Worm (Caenorhabditis elegans) whole organism, young adult: ENCODE results near the gene erh-2.

Experiments
- B0336.3 ChIP-seq: fragments of 200-800 bp; sonication (Bioruptor generic); IDR thresholded peaks from 2 replicates; pipeline ENCODE4 v1.3.6; 2022; ENCODE audit warnings: missing genetic modification characterization, missing compliant biosample characterization
- D2030.7 ChIP-seq: fragments of 200-800 bp; sonication (Bioruptor generic); IDR thresholded peaks from 2 replicates; pipeline ENCODE4 v1.3.6; 2022; ENCODE audit warnings: missing genetic modification reagents, missing genetic modification characterization, missing compliant biosample characterization
- F33H1.4 ChIP-seq: fragments of 200-800 bp; sonication (Bioruptor generic); IDR thresholded peaks from 2 replicates; pipeline ENCODE4 v1.3.6; 2022; ENCODE audit warnings: missing genetic modification reagents, missing genetic modification characterization, missing compliant biosample characterization
- F37B4.10 ChIP-seq: fragments of 200-800 bp; sonication (Bioruptor generic); IDR thresholded peaks from 2 replicates; pipeline ENCODE4 v1.3.6; 2022; ENCODE audit warnings: missing genetic modification characterization, missing compliant biosample characterization
- F49E8.2 ChIP-seq: sonication (generic microtip); optimal IDR thresholded peaks from 3 replicates; lab custom pipeline; 2017; ENCODE audit warnings: missing genetic modification characterization, mild to moderate bottlenecking, missing compliant biosample characterization, antibody characterized with exemption, moderate library complexity; ENCODE audit not compliant: insufficient read depth
- F52B5.7 ChIP-seq: sonication (generic microtip); optimal IDR thresholded peaks from 2 replicates; lab custom pipeline; 2016; ENCODE audit warnings: mild to moderate bottlenecking, missing genetic modification characterization, missing compliant biosample characterization
- F55B11.4 ChIP-seq: sonication (generic microtip); optimal IDR thresholded peaks from 2 replicates; lab custom pipeline; 2016; ENCODE audit warnings: missing compliant biosample characterization, missing genetic modification characterization, borderline replicate concordance; ENCODE audit not compliant: insufficient read depth
- Y56A3A.18 ChIP-seq: fragments of 200-800 bp; sonication (Bioruptor generic); IDR thresholded peaks from 2 replicates; pipeline ENCODE4 v1.3.6; 2022; ENCODE audit warnings: missing genetic modification reagents, missing genetic modification characterization, missing compliant biosample characterization
- Y79H2A.3 ChIP-seq: fragments of 200-800 bp; sonication (Bioruptor generic); conservative IDR thresholded peaks from 2 replicates; pipeline ENCODE4 v1.3.6; 2022; ENCODE audit warnings: missing genetic modification reagents, missing genetic modification characterization, missing compliant biosample characterization
- ZK185.1 ChIP-seq: sonication (generic microtip); optimal IDR thresholded peaks from 2 replicates; lab custom pipeline; 2016; ENCODE audit warnings: mild to moderate bottlenecking, missing genetic modification characterization, missing compliant biosample characterization; ENCODE audit not compliant: poor library complexity, severe bottlenecking
- ama-1 ChIP-seq, 3 experiments: fragments of 150-350 bp in 1 of 3; sonication (generic microtip) in 2 of 3; optimal IDR thresholded peaks; 2 replicates each; lab custom pipeline; 2014 to 2018; ENCODE audit warnings: missing biosample characterization in 2 of 3, missing genetic modification characterization in 2 of 3, missing genetic modification reagents in 2 of 3
- aptf-2 ChIP-seq: fragments of 200-800 bp; sonication (Bioruptor generic); conservative IDR thresholded peaks from 2 replicates; pipeline ENCODE4 v1.3.6; 2022; ENCODE audit warnings: missing genetic modification reagents, missing genetic modification characterization, missing compliant biosample characterization
- athp-1 ChIP-seq: sonication (generic microtip); optimal IDR thresholded peaks from 2 replicates; lab custom pipeline; 2017; ENCODE audit warnings: mild to moderate bottlenecking, missing genetic modification characterization, missing compliant biosample characterization
- attf-5 ChIP-seq: fragments of 200-800 bp; sonication (Bioruptor generic); optimal IDR thresholded peaks from 2 replicates; lab custom pipeline; 2018; ENCODE audit warnings: mild to moderate bottlenecking, missing genetic modification characterization, missing compliant biosample characterization
- dpl-1 ChIP-seq: fragments of 150-350 bp; optimal IDR thresholded peaks from 2 replicates; lab custom pipeline; 2014; ENCODE audit warnings: missing biosample characterization, missing genetic modification reagents, missing genetic modification characterization
- efl-1 ChIP-seq: fragments of 150-350 bp; optimal IDR thresholded peaks from 2 replicates; lab custom pipeline; 2014; ENCODE audit warnings: missing biosample characterization, missing genetic modification reagents, missing genetic modification characterization
- ekl-4 ChIP-seq: fragments of 200-800 bp; sonication (Bioruptor generic); IDR thresholded peaks from 2 replicates; pipeline ENCODE4 v1.3.6; 2022; ENCODE audit warnings: missing genetic modification reagents, missing genetic modification characterization, missing compliant biosample characterization
- fkh-3 ChIP-seq: sonication (generic microtip); optimal IDR thresholded peaks from 2 replicates; lab custom pipeline; 2016; ENCODE audit warnings: mild to moderate bottlenecking, missing genetic modification characterization, missing compliant biosample characterization
- hlh-26 ChIP-seq: fragments of 200-800 bp; sonication (Bioruptor generic); conservative IDR thresholded peaks from 2 replicates; pipeline ENCODE4 v1.3.6; 2022; ENCODE audit warnings: missing genetic modification reagents, missing genetic modification characterization, missing compliant biosample characterization
- hmg-1.2 ChIP-seq: fragments of 200-800 bp; sonication (Bioruptor generic); IDR thresholded peaks from 2 replicates; pipeline ENCODE4 v1.3.6; 2022; ENCODE audit warnings: missing genetic modification reagents, missing genetic modification characterization, missing compliant biosample characterization
- lin-35 ChIP-seq, 3 experiments: fragments of 150-350 bp in 2 of 3; sonication (generic microtip) in 1 of 3; optimal IDR thresholded peaks; 2 replicates each; lab custom pipeline; 2014 to 2018; ENCODE audit warnings: missing biosample characterization in 3 of 3, missing genetic modification characterization in 3 of 3, missing genetic modification reagents in 3 of 3
- madf-3 ChIP-seq: fragments of 200-800 bp; sonication (Bioruptor generic); IDR thresholded peaks from 2 replicates; pipeline ENCODE4 v1.3.6; 2022; ENCODE audit warnings: missing genetic modification reagents, missing genetic modification characterization, missing compliant biosample characterization
- madf-6 ChIP-seq: fragments of 200-800 bp; sonication (Bioruptor generic); IDR thresholded peaks from 2 replicates; pipeline ENCODE4 v1.3.6; 2022; ENCODE audit warnings: missing genetic modification reagents, missing genetic modification characterization, missing compliant biosample characterization
- madf-8 ChIP-seq: fragments of 200-800 bp; sonication (Bioruptor generic); conservative IDR thresholded peaks from 2 replicates; pipeline ENCODE4 v1.3.6; 2022; ENCODE audit warnings: missing genetic modification reagents, missing genetic modification characterization, missing compliant biosample characterization
- mel-28 ChIP-seq: sonication (generic microtip); optimal IDR thresholded peaks from 2 replicates; lab custom pipeline; 2016; ENCODE audit warnings: borderline replicate concordance, mild to moderate bottlenecking, missing genetic modification characterization, missing compliant biosample characterization
- mes-4 ChIP-seq: sonication (generic microtip); optimal IDR thresholded peaks from 2 replicates; lab custom pipeline; 2016; ENCODE audit warnings: missing genotype, missing genetic modification characterization, missing compliant biosample characterization
- nfyb-1 ChIP-seq: fragments of 200-800 bp; sonication (Bioruptor generic); IDR thresholded peaks from 2 replicates; pipeline ENCODE4 v1.3.6; 2022; ENCODE audit warnings: missing genetic modification reagents, missing genetic modification characterization, missing compliant biosample characterization
- pha-4 ChIP-seq: fragments of 150-350 bp; sonication (generic microtip); optimal IDR thresholded peaks from 2 replicates; lab custom pipeline; 2014; ENCODE audit warnings: missing biosample characterization, missing genetic modification reagents, missing genetic modification characterization
- rcor-1 ChIP-seq: fragments of 200-800 bp; sonication (Bioruptor generic); IDR thresholded peaks from 2 replicates; pipeline ENCODE4 v1.3.6; 2022; ENCODE audit warnings: missing genetic modification reagents, missing genetic modification characterization, missing compliant biosample characterization
- rpc-1 ChIP-seq, 2 experiments: fragments of 150-350 bp in 1 of 2; sonication (generic microtip) in 1 of 2; optimal IDR thresholded peaks; 2 replicates each; lab custom pipeline; 2014 to 2018; ENCODE audit warnings: missing biosample characterization in 1 of 2, missing genetic modification characterization in 1 of 2, missing genetic modification reagents in 1 of 2, missing genotype in 1 of 2
- snpc-1.3 ChIP-seq: sonication (generic microtip); optimal IDR thresholded peaks from 2 replicates; lab custom pipeline; 2017; ENCODE audit warnings: missing genetic modification characterization, mild to moderate bottlenecking, missing compliant biosample characterization, antibody characterized with exemption, moderate library complexity, missing genotype, missing genetic modification reagents; ENCODE audit not compliant: insufficient read depth
- snpc-4 ChIP-seq, 5 experiments: fragments of 150-350 bp in 1 of 5; sonication (generic microtip) in 4 of 5; optimal IDR thresholded peaks; 2 replicates each; lab custom pipeline; 2014 to 2018; ENCODE audit warnings: missing genetic modification characterization in 5 of 5, missing biosample characterization in 3 of 5, antibody characterized with exemption in 2 of 5, mild to moderate bottlenecking in 2 of 5, missing compliant biosample characterization in 2 of 5, missing genotype in 2 of 5, moderate library complexity in 2 of 5, missing genetic modification reagents in 1 of 5
- tbp1 ChIP-seq: fragments of 200-800 bp; sonication (Bioruptor generic); optimal IDR thresholded peaks from 2 replicates; lab custom pipeline; 2018; ENCODE audit warnings: mild to moderate bottlenecking, missing genetic modification characterization, missing compliant biosample characterization
- tlf-1 ChIP-seq: fragments of 200-800 bp; sonication (Bioruptor generic); optimal IDR thresholded peaks from 2 replicates; lab custom pipeline; 2018; ENCODE audit warnings: mild to moderate bottlenecking, missing genetic modification characterization, missing compliant biosample characterization
- ztf-6 ChIP-seq: fragments of 200-800 bp; sonication (Bioruptor generic); IDR thresholded peaks from 2 replicates; pipeline ENCODE4 v1.3.6; 2022; ENCODE audit warnings: missing genetic modification reagents, missing genetic modification characterization, missing compliant biosample characterization

Gene erh-2

ce11 chrIII:4595771-4596227 is 2.8 kb downstream of the erh-2 start, which contains the start of gene asb-1 (continued):
- TF ChIP-seq Y56A3A.18 (GFP tag; lab: Robert Waterston, UW) = no peak
- no peak for TF ChIP-seq rcor-1 (GFP tag; lab: Robert Waterston, UW)
- peak; percentile 59 for TF ChIP-seq D2030.7 (GFP tag; lab: Robert Waterston, UW)
- peak; percentile 13 for TF ChIP-seq tbp1 (GFP tag; lab: Kevin White, UChicago)
- 0 out of 2 replicates have a peak, but pooled peaks have one; percentile 14 for TF ChIP-seq B0336.3
- peak; percentile 22 for TF ChIP-seq efl-1
- no peak for TF ChIP-seq aptf-2 (GFP tag; lab: Robert Waterston, UW)
- no peak for TF ChIP-seq F55B11.4 (tag; lab: Kevin White, UChicago)
- no peak for TF ChIP-seq mes-4 (tag; lab: Kevin White, UChicago)
- TF ChIP-seq madf-6 (GFP tag; lab: Robert Waterston, UW) = peak; percentile 90
- TF ChIP-seq fkh-3 (tag; lab: Kevin White, UChicago) = no peak
- TF ChIP-seq F49E8.2 (tag; lab: Kevin White, UChicago) = peak; percentile 57
- TF ChIP-seq ztf-6 (GFP tag; lab: Robert Waterston, UW) = no peak
- no peak for TF ChIP-seq F37B4.10
- no peak for TF ChIP-seq dpl-1
- no peak for TF ChIP-seq tlf-1 (GFP tag; lab: Kevin White, UChicago)
- TF ChIP-seq snpc-1.3 = peak; percentile 40

- TF ChIP-seq madf-8 (GFP tag; lab: Robert Waterston, UW) (no peak), nfyb-1 (0 out of 2 replicates have a peak, but pooled peaks have one; percentile 15)
Observed at ce11 chrIII:4600139-4600762, 7.2 kb downstream of the erh-2 start, which contains the start of gene mab-21. Gene mab-21 (plus strand): TSS chrIII:4600753.

- TF ChIP-seq rpc-1 (optimal IDR thresholded peaks at IDR 0.05; lab: Kevin White, UChicago) (no peak), rpc-1 (tag; optimal IDR thresholded peaks at IDR 0.05; lab: Kevin White, UChicago) (no peak), ZK185.1 (no peak), snpc-4 (GFP tag; optimal IDR thresholded peaks at IDR 0.05; lab: Kevin White, UChicago) (no peak), snpc-4 (tag; optimal IDR thresholded peaks at IDR 0.05; lab: Kevin White, UChicago) (no peak), mel-28 (tag; lab: Kevin White, UChicago) (no peak), nfyb-1 (0 out of 2 replicates have a peak, but pooled peaks have one; percentile 23)
- TF ChIP-seq, all 124 proteins: peak for 1
Observed at ce11 chrIII:4601286-4601685, 8.3 kb downstream of the erh-2 start.

ce11 chrIII:4603837-4604236 is 10.8 kb downstream of the erh-2 start:
- no peak for TF ChIP-seq hlh-26 (GFP tag; lab: Robert Waterston, UW)
- TF ChIP-seq, all 124 proteins: peak for 0

- TF ChIP-seq ekl-4 (GFP tag; lab: Robert Waterston, UW) = no peak
- TF ChIP-seq hmg-1.2 (GFP tag; lab: Robert Waterston, UW) = peak; percentile 61; the same call in 1 of the 2 replicates
Observed at ce11 chrIII:4612334-4612953, 19.4 kb downstream of the erh-2 start, which contains the start of gene sel-2. Gene sel-2 (minus strand): TSS chrIII:4612384.

- no peak for TF ChIP-seq hmg-1.2 (GFP tag; lab: Robert Waterston, UW)
- TF ChIP-seq F37B4.10 = no peak
- TF ChIP-seq lin-35 (GFP tag; optimal IDR thresholded peaks at IDR 0.05; lab: Kevin White, UChicago) = no peak
- TF ChIP-seq tlf-1 (GFP tag; lab: Kevin White, UChicago) = no peak
- TF ChIP-seq madf-3 = no peak
- TF ChIP-seq Y79H2A.3 (GFP tag; lab: Robert Waterston, UW) = no peak
- TF ChIP-seq snpc-4 (GFP tag; optimal IDR thresholded peaks at IDR 0.05; lab: Kevin White, UChicago) = no peak
- TF ChIP-seq snpc-4 (tag; optimal IDR thresholded peaks at IDR 0.05; lab: Kevin White, UChicago) = no peak
- no peak for TF ChIP-seq F33H1.4
- TF ChIP-seq F52B5.7 (tag; lab: Kevin White, UChicago) = no peak
- no peak for TF ChIP-seq ama-1 (optimal IDR thresholded peaks at IDR 0.05; lab: Kevin White, UChicago)
- TF ChIP-seq ama-1 (GFP tag; optimal IDR thresholded peaks at IDR 0.05; lab: Kevin White, UChicago) = no peak
- no peak for TF ChIP-seq attf-5 (GFP tag; lab: Kevin White, UChicago)
- TF ChIP-seq pha-4 (tag; lab: Kevin White, UChicago) = no peak
- TF ChIP-seq athp-1 (tag; lab: Kevin White, UChicago) = no peak
Observed at ce11 chrIII:4616071-4616571, 23.1 kb downstream of the erh-2 start, which contains the start of gene lips-3. Gene lips-3 (plus strand): TSS chrIII:4616528.
